Worm (Caenorhabditis elegans) whole organism, early embryonic: ENCODE measurements around the gene Y38F1A.7.
"Not testable (repeated sequence)": the region's sequence is repeated elsewhere in the genome, so short reads cannot be mapped to it uniquely, and the experiment has no call there.

Source experiments
- ama-1 ChIP-seq: fragments of 150-350 bp; optimal IDR thresholded peaks from 2 replicates; lab custom pipeline; 2014
- hmbx-1 ChIP-seq: sonication (generic microtip); optimal IDR thresholded peaks from 2 replicates; lab custom pipeline; 2016; ENCODE audit warnings: mild to moderate bottlenecking, missing genetic modification characterization, missing compliant biosample characterization
- pes-1 ChIP-seq: fragments of 200-800 bp; sonication (Bioruptor generic); IDR thresholded peaks from 2 replicates; pipeline ENCODE4 v1.3.6; 2022; ENCODE audit warnings: missing genetic modification reagents, missing genetic modification characterization, missing compliant biosample characterization
- tra-4 ChIP-seq: sonication (generic microtip); optimal IDR thresholded peaks from 2 replicates; lab custom pipeline; 2017; ENCODE audit warnings: missing genetic modification characterization, missing compliant biosample characterization

DNA sequence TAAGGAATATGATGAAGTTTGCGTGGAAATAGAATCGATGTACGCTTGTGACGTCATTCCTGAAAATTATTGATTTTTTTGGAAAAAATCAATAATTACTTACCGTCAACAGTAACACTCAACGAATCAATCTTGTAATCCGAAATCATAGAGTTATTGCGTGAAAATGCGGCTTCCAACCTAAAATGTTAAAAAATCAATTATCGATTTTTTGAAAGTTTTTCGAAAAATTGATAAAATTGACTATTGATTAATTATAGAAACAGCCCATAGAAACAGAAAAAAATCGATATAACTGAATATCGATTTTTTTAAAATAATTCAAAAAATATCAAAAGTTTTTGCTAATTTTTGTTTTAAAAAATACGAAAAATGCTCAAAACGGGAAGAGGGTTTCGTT, 49.5 kb upstream of the Y38F1A.7 start, which contains the start of gene F42G4.7:
- not testable (repeated sequence) for TF ChIP-seq pes-1 (GFP tag; lab: Robert Waterston, UW); hmbx-1 (tag; lab: Kevin White, UChicago); tra-4; ama-1 (lab: Kevin White, UChicago)
